Worm (Caenorhabditis elegans) whole organism, L2 larva: Measurements from ENCODE around the gene F09A5.2.

Source experiments
- mab-5 ChIP-seq: fragments of 150-350 bp; optimal IDR thresholded peaks from 2 replicates; lab custom pipeline; 2014; ENCODE audit warnings: missing biosample characterization, missing genetic modification characterization
- nhr-10 ChIP-seq: sonication (generic microtip); optimal IDR thresholded peaks from 2 replicates; lab custom pipeline; 2017; ENCODE audit warnings: missing biosample characterization, missing genetic modification characterization
- nhr-77 ChIP-seq: fragments of 150-350 bp; optimal IDR thresholded peaks from 2 replicates; lab custom pipeline; 2014; ENCODE audit warnings: missing biosample characterization, missing genetic modification characterization
- unc-62 ChIP-seq: fragments of 150-350 bp; optimal IDR thresholded peaks from 2 replicates; lab custom pipeline; 2014; ENCODE audit warnings: missing biosample characterization, missing genetic modification reagents, missing genetic modification characterization

- TF ChIP-seq mab-5 (tag; lab: Kevin White, UChicago) (no peak), unc-62 (no peak), nhr-77 (tag; lab: Kevin White, UChicago) (no peak), nhr-10 (no peak)
Observed at ce11 chrX:13113457-13113856, 21.4 kb upstream of the F09A5.2 start, which contains the start of gene F17H10.2.
